Fruit fly (Drosophila melanogaster) whole organism, prepupa: ENCODE data around the gene CG42590.

ENCODE experiments used
- CG10631 ChIP-seq: fragments of 200-800 bp; sonication (Bioruptor generic); optimal IDR thresholded peaks from 2 replicates; lab custom pipeline; 2016; ENCODE audit warnings: missing biosample characterization, missing genetic modification characterization
- CG15336 ChIP-seq: fragments of 200-800 bp; sonication (Bioruptor generic); IDR thresholded peaks from 2 replicates; pipeline ENCODE4 v1.3.6; 2022; ENCODE audit warnings: missing biosample characterization, missing genetic modification characterization
- CG1621 ChIP-seq: fragments of 200-800 bp; sonication (Bioruptor generic); optimal IDR thresholded peaks from 3 replicates; lab custom pipeline; 2018; ENCODE audit warnings: missing biosample characterization, mild to moderate bottlenecking, missing genetic modification characterization
- CG3032 ChIP-seq: fragments of 200-800 bp; optimal IDR thresholded peaks from 2 replicates; lab custom pipeline; 2019; ENCODE audit warnings: missing biosample characterization, mild to moderate bottlenecking, missing genetic modification characterization, moderate library complexity
- CG4318 ChIP-seq: fragments of 200-800 bp; sonication (Bioruptor generic); optimal IDR thresholded peaks from 3 replicates; lab custom pipeline; 2017; ENCODE audit warnings: missing biosample characterization, mild to moderate bottlenecking, missing genetic modification characterization
- Eip75B ChIP-seq: fragments of 200-800 bp; sonication (Bioruptor generic); optimal IDR thresholded peaks from 3 replicates; lab custom pipeline; 2016; ENCODE audit warnings: missing biosample characterization, missing genetic modification characterization
- Gug ChIP-seq: fragments of 200-800 bp; sonication (Bioruptor generic); IDR thresholded peaks from 2 replicates; pipeline ENCODE4 v1.3.6; 2022; ENCODE audit warnings: missing biosample characterization, missing genetic modification characterization
- Lpt ChIP-seq: fragments of 200-800 bp; sonication (Bioruptor generic); optimal IDR thresholded peaks from 3 replicates; lab custom pipeline; 2016; ENCODE audit warnings: missing biosample characterization, missing genetic modification characterization
- acj6 ChIP-seq: fragments of 200-800 bp; sonication (Bioruptor generic); optimal IDR thresholded peaks from 3 replicates; lab custom pipeline; 2016; ENCODE audit warnings: missing biosample characterization, missing genetic modification characterization
- eg ChIP-seq: fragments of 200-800 bp; sonication (Bioruptor generic); IDR thresholded peaks from 3 replicates; pipeline ENCODE4 v1.3.6; 2022; ENCODE audit warnings: missing biosample characterization, missing genetic modification characterization
- fkh ChIP-seq: fragments of 200-800 bp; sonication (Bioruptor generic); optimal IDR thresholded peaks from 3 replicates; lab custom pipeline; 2017; ENCODE audit warnings: missing biosample characterization, mild to moderate bottlenecking, missing genetic modification characterization, moderate library complexity
- net ChIP-seq: fragments of 200-800 bp; sonication (Bioruptor generic); optimal IDR thresholded peaks from 3 replicates; lab custom pipeline; 2016; ENCODE audit warnings: missing biosample characterization, missing genetic modification characterization
- ss ChIP-seq, 2 experiments: fragments of 200-800 bp; sonication (Bioruptor generic); optimal IDR thresholded peaks; 2 replicates in 1 of 2; 3 replicates in 1 of 2; lab custom pipeline; 2017 to 2018; ENCODE audit warnings: mild to moderate bottlenecking in 2 of 2, missing biosample characterization in 2 of 2, missing genetic modification characterization in 2 of 2, moderate library complexity in 1 of 2
- svp ChIP-seq: fragments of 200-800 bp; sonication (Bioruptor generic); peaks from one replicate; lab custom pipeline; 2016; ENCODE audit warnings: missing biosample characterization, missing genetic modification characterization

DNA sequence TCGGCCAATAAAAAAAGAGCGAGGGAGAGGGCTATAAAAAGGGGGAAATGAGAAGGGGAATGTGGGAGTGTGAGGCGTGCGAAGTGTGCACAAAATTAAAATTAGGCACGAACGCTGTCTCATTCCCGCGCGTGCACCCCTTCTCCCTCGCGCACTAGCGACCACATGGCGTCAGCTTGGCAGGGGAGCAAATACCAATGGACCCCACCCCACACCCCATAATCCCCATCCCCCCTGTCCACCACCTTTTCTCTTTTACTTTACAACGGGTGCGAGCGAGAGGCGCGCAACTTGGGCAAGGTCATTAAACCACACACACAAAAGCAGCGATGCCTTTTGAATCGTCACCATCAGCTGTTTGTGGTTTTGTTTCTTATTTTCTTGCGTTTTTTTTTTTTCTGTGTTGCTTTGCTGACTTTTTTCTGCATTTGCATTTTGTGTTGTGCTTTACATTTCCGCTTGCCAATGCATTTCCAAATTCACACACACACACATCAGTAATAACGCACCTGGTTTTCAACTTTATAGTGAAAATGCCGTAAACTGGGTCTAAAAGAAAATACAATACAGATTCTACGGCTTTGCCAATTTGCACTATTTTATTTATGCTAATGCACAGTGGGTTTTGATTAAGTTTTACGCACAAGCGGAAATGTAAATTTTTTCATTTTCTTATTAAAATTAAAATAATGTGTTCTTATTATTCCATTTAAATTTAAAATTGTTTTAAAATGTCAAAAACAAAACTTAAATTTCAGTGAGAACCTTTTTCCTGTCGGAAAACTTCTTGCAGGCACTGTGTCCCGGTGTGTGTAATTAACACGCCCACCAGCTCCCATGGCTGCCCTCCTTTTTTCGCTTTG is 44.6 kb downstream of the CG42590 start:
- TF ChIP-seq CG1621, result peak; percentile 25
- peak; percentile 36 for TF ChIP-seq net (GFP tag; lab: Kevin White, UChicago)
- peak; percentile 78 for TF ChIP-seq CG15336 (GFP tag; lab: Robert Waterston, UW)
- peak; percentile 49 for TF ChIP-seq fkh
- TF ChIP-seq acj6, result peak; percentile 72
- TF ChIP-seq ss (GFP tag; optimal IDR thresholded peaks at IDR 0.05; lab: Kevin White, UChicago), result peak in 1 of 2 experiments; percentile 48
- TF ChIP-seq Gug (GFP tag; lab: Robert Waterston, UW), result peak; percentile 38; the same call in 1 of the 2 replicates
- TF ChIP-seq Eip75B (GFP tag; lab: Kevin White, UChicago), result peak; percentile 57
- TF ChIP-seq Lpt (GFP tag; lab: Kevin White, UChicago), result peak; percentile 25
- TF ChIP-seq eg (GFP tag; lab: Robert Waterston, UW), result peak; percentile 67; the same call in 2 of the 3 replicates
- peak; percentile 50 for TF ChIP-seq CG3032 (tag; lab: Kevin White, UChicago)
- TF ChIP-seq CG4318 (GFP tag; lab: Kevin White, UChicago), result peak; percentile 17
- TF ChIP-seq svp (GFP tag; lab: Kevin White, UChicago), result peak; percentile 61
- peak; percentile 57 for TF ChIP-seq CG10631 (GFP tag; lab: Kevin White, UChicago)
